Fruit fly (Drosophila melanogaster): Measurements from ENCODE around the gene indra.

Gene indra

DNA sequence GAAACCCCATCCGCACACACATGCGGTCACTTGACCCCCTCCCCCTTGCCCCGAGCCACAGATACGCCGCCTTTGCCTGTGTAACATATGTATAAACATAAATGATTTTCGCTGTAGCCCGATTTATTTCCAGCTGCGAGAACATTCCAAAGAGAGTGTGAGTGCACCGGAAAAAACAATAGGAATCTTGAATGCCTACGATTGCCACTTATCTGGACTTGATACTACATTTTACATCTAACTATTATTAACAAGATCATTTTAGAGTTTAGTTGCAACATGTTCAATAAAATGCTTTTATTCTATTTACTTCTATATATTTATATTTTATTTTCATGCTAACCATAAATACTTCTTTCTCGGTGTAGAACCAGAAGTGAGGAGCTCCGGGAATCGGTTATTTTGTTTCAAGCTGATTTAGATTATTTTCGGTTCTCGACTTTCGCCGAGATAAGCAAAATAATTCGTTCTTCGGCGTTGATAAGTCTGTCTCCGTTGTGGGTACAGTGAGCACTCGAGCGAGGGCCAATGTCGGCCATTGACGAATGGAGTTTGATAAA, 42.0 kb downstream of the indra start:
- TF ChIP-seq Ets21C (GFP tag; optimal IDR thresholded peaks at IDR 0.05), result no peak
- peak; percentile 43; the same call in 1 of the 2 replicates for TF ChIP-seq Gug (GFP tag; IDR thresholded peaks at IDR 0.05)
- TF ChIP-seq Ets96B (tag; optimal IDR thresholded peaks at IDR 0.05), result peak; percentile 67
- no peak for TF ChIP-seq Met (GFP tag; optimal IDR thresholded peaks at IDR 0.05)
- TF ChIP-seq cyc (GFP tag; optimal IDR thresholded peaks at IDR 0.05), result peak; percentile 50
- TF ChIP-seq Sox14 (GFP tag; optimal IDR thresholded peaks at IDR 0.05), result peak; percentile 60
- TF ChIP-seq Sox102F (GFP tag; optimal IDR thresholded peaks at IDR 0.05), result no peak
- no peak for TF ChIP-seq CG10669 (GFP tag; optimal IDR thresholded peaks at IDR 0.05)
- peak; percentile 33 for TF ChIP-seq CG6854 (GFP tag; optimal IDR thresholded peaks at IDR 0.05)
- TF ChIP-seq eg (GFP tag; IDR thresholded peaks at IDR 0.05), result peak; percentile 68; the same call in 2 of the 3 replicates
- no peak for TF ChIP-seq CG4318 (GFP tag; optimal IDR thresholded peaks at IDR 0.05)
- peak; percentile 29 for TF ChIP-seq CG1621 (tag; optimal IDR thresholded peaks at IDR 0.05)
- peak; percentile 82 for TF ChIP-seq esn (GFP tag; optimal IDR thresholded peaks at IDR 0.05)
- no peak for TF ChIP-seq fd59A (GFP tag; optimal IDR thresholded peaks at IDR 0.05)
- peak; percentile 37 for TF ChIP-seq CG11762 (GFP tag; optimal IDR thresholded peaks at IDR 0.05; ENCODE audit: insufficient read depth)
- TF ChIP-seq Smox (GFP tag; optimal IDR thresholded peaks at IDR 0.05), result no peak
- peak; percentile 6 for TF ChIP-seq CG8319 (GFP tag; optimal IDR thresholded peaks at IDR 0.05)
- peak; percentile 68 for TF ChIP-seq CG34406 (GFP tag; optimal IDR thresholded peaks at IDR 0.05)
- TF ChIP-seq salr (GFP tag; optimal IDR thresholded peaks at IDR 0.05), result no peak
- no peak for TF ChIP-seq pdm3 (GFP tag; optimal IDR thresholded peaks at IDR 0.05)
- TF ChIP-seq OdsH (GFP tag; optimal IDR thresholded peaks at IDR 0.05), result no peak
- peak; percentile 70 for TF ChIP-seq CG15336 (GFP tag; IDR thresholded peaks at IDR 0.05)
- TF ChIP-seq Eip75B (GFP tag; optimal IDR thresholded peaks at IDR 0.05), result no peak
- peak; percentile 58 for TF ChIP-seq CG31627 (GFP tag; optimal IDR thresholded peaks at IDR 0.05)
- TF ChIP-seq CG3032 (tag; optimal IDR thresholded peaks at IDR 0.05), result peak; percentile 58
- TF ChIP-seq Hr38 (GFP tag; optimal IDR thresholded peaks at IDR 0.05), result no peak
- no peak for TF ChIP-seq CG32006 (GFP tag; optimal IDR thresholded peaks at IDR 0.05)
- TF ChIP-seq Hr4 (GFP tag; optimal IDR thresholded peaks at IDR 0.05), result no peak
- TF ChIP-seq vri (GFP tag; optimal IDR thresholded peaks at IDR 0.05), result peak; percentile 32
- TF ChIP-seq dsx (GFP tag; optimal IDR thresholded peaks at IDR 0.05; ENCODE audit: poor library complexity, severe bottlenecking), result peak; percentile 62
- TF ChIP-seq CG6276 (GFP tag; optimal IDR thresholded peaks at IDR 0.05), result no peak
- peak; percentile 40 for TF ChIP-seq CG11902 (GFP tag; optimal IDR thresholded peaks at IDR 0.05)
- TF ChIP-seq CG16779 (tag; optimal IDR thresholded peaks at IDR 0.05), result no peak
- peak; percentile 40; the same call in 1 of the 3 replicates for TF ChIP-seq CG6163 (GFP tag; IDR thresholded peaks at IDR 0.05)
- peak; percentile 70 for TF ChIP-seq net (GFP tag; optimal IDR thresholded peaks at IDR 0.05)
- peak; percentile 65 for TF ChIP-seq CG6792 (GFP tag; optimal IDR thresholded peaks at IDR 0.05)
- no peak for TF ChIP-seq achi (GFP tag; optimal IDR thresholded peaks at IDR 0.05)
- TF ChIP-seq lz (GFP tag; optimal IDR thresholded peaks at IDR 0.05), result peak; percentile 52
- TF ChIP-seq topi (GFP tag; optimal IDR thresholded peaks at IDR 0.05), result peak; percentile 68
- no peak for TF ChIP-seq dac (GFP tag; optimal IDR thresholded peaks at IDR 0.05)
- peak; percentile 48 for TF ChIP-seq Blimp-1 (GFP tag; optimal IDR thresholded peaks at IDR 0.05)
- TF ChIP-seq Lpt (GFP tag; optimal IDR thresholded peaks at IDR 0.05), result peak; percentile 29
- TF ChIP-seq acj6 (GFP tag; optimal IDR thresholded peaks at IDR 0.05), result peak; percentile 60
- peak; percentile 26; the same call in 1 of the 2 replicates for TF ChIP-seq CG11294 (GFP tag; IDR thresholded peaks at IDR 0.05)
- TF ChIP-seq CG8119 (GFP tag; IDR thresholded peaks at IDR 0.05), result peak; percentile 61
- TF ChIP-seq CG3919 (GFP tag; optimal IDR thresholded peaks at IDR 0.05), result no peak
- peak; percentile 43 for TF ChIP-seq Eip93F (GFP tag; optimal IDR thresholded peaks at IDR 0.05)
- peak in 1 of 2 experiments; percentile 46 for TF ChIP-seq ss (GFP tag; optimal IDR thresholded peaks at IDR 0.05)
- TF ChIP-seq svp (GFP tag), result peak; percentile 90
- peak; percentile 66 for TF ChIP-seq CG6808 (GFP tag; optimal IDR thresholded peaks at IDR 0.05)
- peak; percentile 52 for TF ChIP-seq Hr39 (GFP tag; optimal IDR thresholded peaks at IDR 0.05)

Measured in whole organism, prepupa.